Worm (Caenorhabditis elegans): ENCODE results near the gene dyf-18.

DNA sequence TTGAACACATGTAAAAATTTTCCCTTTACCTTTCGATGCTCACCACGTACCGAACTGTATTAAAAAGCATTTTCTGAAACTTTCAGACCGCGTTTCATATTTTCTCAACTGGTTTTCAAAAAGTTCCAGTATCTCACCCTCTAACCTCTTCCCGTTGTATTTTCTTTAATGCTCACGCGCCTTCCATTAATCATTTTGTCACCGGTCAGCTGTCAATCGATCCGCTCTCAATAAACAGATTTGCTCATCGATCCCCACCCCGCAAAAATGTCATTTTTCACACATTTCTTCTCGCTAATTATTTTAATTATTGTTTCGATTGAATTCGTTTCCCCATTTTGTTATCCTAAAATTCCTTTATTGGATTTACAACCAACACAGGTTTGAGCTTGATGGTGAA, 21.9 kb downstream of the dyf-18 start, which contains the start of gene lpr-2:
- TF ChIP-seq him-1 (tag; optimal IDR thresholded peaks at IDR 0.05) (no peak), W03F9.2 (tag; optimal IDR thresholded peaks at IDR 0.05) (no peak)

Data from whole organism, L4/young adult.